Fruit fly (Drosophila melanogaster) whole organism, embryonic: Measurements from ENCODE around the gene CG12057.

Experiments used
- Ada2b ChIP-seq: fragments of 200-800 bp; sonication (Bioruptor generic); IDR thresholded peaks from 2 replicates; pipeline ENCODE4 v1.3.6; 2022; ENCODE audit warnings: missing biosample characterization, missing genetic modification characterization
- Bgb ChIP-seq: fragments of 200-800 bp; sonication (Bioruptor generic); IDR thresholded peaks from 2 replicates; pipeline ENCODE4 v1.3.6; 2022; ENCODE audit warnings: missing biosample characterization, missing genetic modification characterization; ENCODE audit not compliant: partially characterized antibody
- Blimp-1 ChIP-seq: fragments of 200-800 bp; sonication (Bioruptor generic); optimal IDR thresholded peaks from 3 replicates; lab custom pipeline; 2018; ENCODE audit warnings: missing biosample characterization, missing genetic modification characterization, mild to moderate bottlenecking, moderate library complexity, missing genetic modification reagents
- CG10147 ChIP-seq: fragments of 200-800 bp; sonication (Bioruptor generic); optimal IDR thresholded peaks from 2 replicates; lab custom pipeline; 2019; ENCODE audit warnings: missing biosample characterization, mild to moderate bottlenecking, missing genetic modification characterization, moderate library complexity
- CG11093 ChIP-seq: fragments of 200-800 bp; sonication (Bioruptor generic); IDR thresholded peaks from 3 replicates; pipeline ENCODE4 v1.3.6; 2022; ENCODE audit warnings: missing biosample characterization, missing genetic modification characterization
- CG11695 ChIP-seq: fragments of 200-800 bp; sonication (Bioruptor generic); IDR thresholded peaks from 3 replicates; pipeline ENCODE4 v1.3.6; 2022; ENCODE audit warnings: missing biosample characterization, missing genetic modification characterization
- CG13287 ChIP-seq: fragments of 200-800 bp; sonication (Bioruptor generic); IDR thresholded peaks from 2 replicates; pipeline ENCODE4 v1.3.6; 2022; ENCODE audit warnings: missing biosample characterization, missing genetic modification characterization; ENCODE audit not compliant: partially characterized antibody
- CG13424 ChIP-seq: fragments of 200-800 bp; sonication (Bioruptor generic); optimal IDR thresholded peaks from 2 replicates; lab custom pipeline; 2019; ENCODE audit warnings: missing biosample characterization, mild to moderate bottlenecking, missing genetic modification characterization, moderate library complexity
- CG17361 ChIP-seq: fragments of 200-800 bp; sonication (Bioruptor generic); IDR thresholded peaks from 3 replicates; pipeline ENCODE4 v1.3.6; 2022; ENCODE audit warnings: missing biosample characterization, missing genetic modification characterization
- CG17829 ChIP-seq: fragments of 200-800 bp; optimal IDR thresholded peaks from 2 replicates; lab custom pipeline; 2019; ENCODE audit warnings: missing biosample characterization, mild to moderate bottlenecking, missing genetic modification characterization, moderate library complexity
- CG2120 ChIP-seq: fragments of 200-800 bp; sonication (Bioruptor generic); optimal IDR thresholded peaks from 3 replicates; lab custom pipeline; 2016; ENCODE audit warnings: missing biosample characterization, missing genetic modification characterization
- CG2199 ChIP-seq: fragments of 200-800 bp; sonication (Bioruptor generic); IDR thresholded peaks from 3 replicates; pipeline ENCODE4 v1.3.6; 2022; ENCODE audit warnings: missing biosample characterization, missing genetic modification characterization
- CG31365 ChIP-seq: fragments of 200-800 bp; sonication (Bioruptor generic); optimal IDR thresholded peaks from 2 replicates; lab custom pipeline; 2018; ENCODE audit warnings: missing biosample characterization, mild to moderate bottlenecking, missing genetic modification characterization
- CG34224 ChIP-seq: fragments of 200-800 bp; sonication (Bioruptor generic); IDR thresholded peaks from 3 replicates; pipeline ENCODE4 v1.3.6; 2022; ENCODE audit warnings: missing biosample characterization, missing genetic modification characterization; ENCODE audit not compliant: partially characterized antibody
- CG34376 ChIP-seq: fragments of 200-800 bp; sonication (Bioruptor generic); optimal IDR thresholded peaks from 2 replicates; lab custom pipeline; 2018; ENCODE audit warnings: missing biosample characterization, mild to moderate bottlenecking, missing genetic modification characterization
- CG5180 ChIP-seq: fragments of 200-800 bp; sonication (Bioruptor generic); optimal IDR thresholded peaks from 3 replicates; lab custom pipeline; 2017; ENCODE audit warnings: missing biosample characterization, missing genetic modification characterization, mild to moderate bottlenecking, moderate library complexity, missing genetic modification reagents
- CG6765 ChIP-seq: fragments of 200-800 bp; sonication (Bioruptor generic); optimal IDR thresholded peaks from 3 replicates; lab custom pipeline; 2017; ENCODE audit warnings: missing biosample characterization, mild to moderate bottlenecking, missing genetic modification characterization
- CG9817 ChIP-seq: fragments of 200-800 bp; sonication (Bioruptor generic); optimal IDR thresholded peaks from 2 replicates; lab custom pipeline; 2018; ENCODE audit warnings: missing biosample characterization, mild to moderate bottlenecking, missing genetic modification characterization, moderate library complexity
- Doc3 ChIP-seq: fragments of 200-800 bp; sonication (Bioruptor generic); IDR thresholded peaks from 3 replicates; pipeline ENCODE4 v1.3.6; 2022; ENCODE audit warnings: missing biosample characterization, missing genetic modification characterization; ENCODE audit not compliant: partially characterized antibody
- HmgD ChIP-seq: fragments of 200-800 bp; sonication (Bioruptor generic); optimal IDR thresholded peaks from 3 replicates; lab custom pipeline; 2016; ENCODE audit warnings: missing biosample characterization, missing genetic modification characterization
- Lim3 ChIP-seq: fragments of 200-800 bp; sonication (Bioruptor generic); IDR thresholded peaks from 2 replicates; pipeline ENCODE4 v1.3.6; 2022; ENCODE audit warnings: missing biosample characterization, missing genetic modification characterization
- Myb ChIP-seq: fragments of 200-800 bp; sonication (Bioruptor generic); optimal IDR thresholded peaks from 2 replicates; lab custom pipeline; 2016; ENCODE audit warnings: missing biosample characterization, missing genetic modification characterization
- Neu2 ChIP-seq: fragments of 200-800 bp; sonication (Bioruptor generic); optimal IDR thresholded peaks from 3 replicates; lab custom pipeline; 2016; ENCODE audit warnings: missing biosample characterization, missing genetic modification characterization, borderline replicate concordance
- Trl ChIP-seq, 3 experiments: fragments of >200 bp in 2 of 3; fragments of 200-800 bp in 1 of 3; sonication (Bioruptor generic) in 1 of 3; optimal IDR thresholded peaks; 2 replicates in 1 of 3; 3 replicates in 2 of 3; lab custom pipeline; 2016 to 2017; ENCODE audit warnings: missing biosample characterization in 1 of 3, missing genetic modification characterization in 1 of 3
- chif ChIP-seq, 2 experiments: fragments of 200-800 bp; sonication (Bioruptor generic); optimal IDR thresholded peaks; 3 replicates each; lab custom pipeline; 2016; ENCODE audit warnings: missing biosample characterization in 2 of 2, missing genetic modification characterization in 2 of 2
- ci ChIP-seq: fragments of 200-800 bp; sonication (Bioruptor generic); IDR thresholded peaks from 3 replicates; pipeline ENCODE4 v1.3.6; 2022; ENCODE audit warnings: missing biosample characterization, missing genetic modification characterization
- da ChIP-seq: fragments of 200-800 bp; sonication (Bioruptor generic); optimal IDR thresholded peaks from 2 replicates; lab custom pipeline; 2016; ENCODE audit warnings: missing biosample characterization, missing genetic modification characterization
- dimm ChIP-seq: fragments of 200-800 bp; sonication (Bioruptor generic); IDR thresholded peaks from 2 replicates; pipeline ENCODE4 v1.3.6; 2022; ENCODE audit warnings: missing biosample characterization, missing genetic modification characterization
- exex ChIP-seq: fragments of 200-800 bp; sonication (Bioruptor generic); optimal IDR thresholded peaks from 4 replicates; lab custom pipeline; 2018; ENCODE audit warnings: missing biosample characterization, mild to moderate bottlenecking, missing genetic modification characterization, moderate library complexity
- fd64A ChIP-seq: fragments of 200-800 bp; sonication (Bioruptor generic); optimal IDR thresholded peaks from 3 replicates; lab custom pipeline; 2018; ENCODE audit warnings: missing biosample characterization, mild to moderate bottlenecking, missing genetic modification characterization
- gce ChIP-seq: fragments of 200-800 bp; sonication (Bioruptor generic); IDR thresholded peaks from 3 replicates; pipeline ENCODE4 v1.3.6; 2022; ENCODE audit warnings: missing biosample characterization, missing genetic modification characterization
- gcm2 ChIP-seq: fragments of 200-800 bp; sonication (Bioruptor generic); optimal IDR thresholded peaks from 2 replicates; lab custom pipeline; 2016; ENCODE audit warnings: missing biosample characterization, missing genetic modification characterization
- gt ChIP-seq: fragments of 200-800 bp; sonication (Bioruptor generic); IDR thresholded peaks from 2 replicates; pipeline ENCODE4 v1.3.6; 2022; ENCODE audit warnings: missing biosample characterization, missing genetic modification characterization
- hkb ChIP-seq, 2 experiments: fragments of 200-800 bp in 1 of 2; fragments of >200 bp in 1 of 2; sonication (Bioruptor generic) in 1 of 2; IDR thresholded peaks in 1 of 2; optimal IDR thresholded peaks in 1 of 2; 2 replicates each; pipeline versions ENCODE4 v1.3.6 to Lab custom; 2017 to 2022; ENCODE audit warnings: missing biosample characterization in 1 of 2, missing genetic modification characterization in 1 of 2
- hth ChIP-seq: fragments of >200 bp; optimal IDR thresholded peaks from 2 replicates; lab custom pipeline; 2017; ENCODE audit warnings: inconsistent platforms
- insv ChIP-seq, 2 experiments: fragments of 200-800 bp; sonication (Bioruptor generic); optimal IDR thresholded peaks; 3 replicates each; lab custom pipeline; 2016 to 2018; ENCODE audit warnings: missing biosample characterization in 2 of 2, missing genetic modification characterization in 2 of 2
- inv ChIP-seq: fragments of 200-800 bp; sonication (Bioruptor generic); IDR thresholded peaks from 2 replicates; pipeline ENCODE4 v1.3.6; 2022; ENCODE audit warnings: missing biosample characterization, missing genetic modification characterization; ENCODE audit not compliant: partially characterized antibody
- kay ChIP-seq: fragments of 200-800 bp; sonication (Bioruptor generic); optimal IDR thresholded peaks from 2 replicates; lab custom pipeline; 2016; ENCODE audit warnings: missing biosample characterization, missing genetic modification characterization
- ken ChIP-seq: fragments of 200-800 bp; sonication (Bioruptor generic); IDR thresholded peaks from 3 replicates; pipeline ENCODE4 v1.3.6; 2022; ENCODE audit warnings: missing biosample characterization, missing genetic modification characterization
- knrl ChIP-seq: fragments of 200-800 bp; sonication (Bioruptor generic); IDR thresholded peaks from 3 replicates; pipeline ENCODE4 v1.3.6; 2022; ENCODE audit warnings: missing biosample characterization, missing genetic modification characterization; ENCODE audit not compliant: partially characterized antibody
- lmd ChIP-seq: fragments of 200-800 bp; sonication (Bioruptor generic); IDR thresholded peaks from 2 replicates; pipeline ENCODE4 v1.3.6; 2022; ENCODE audit warnings: missing biosample characterization, missing genetic modification characterization
- maf-S ChIP-seq: fragments of 200-800 bp; sonication (Bioruptor generic); optimal IDR thresholded peaks from 2 replicates; lab custom pipeline; 2016; ENCODE audit warnings: missing biosample characterization, missing genetic modification characterization
- nom ChIP-seq: fragments of 200-800 bp; sonication (Bioruptor generic); optimal IDR thresholded peaks from 2 replicates; lab custom pipeline; 2017; ENCODE audit warnings: missing biosample characterization, missing genetic modification characterization, mild to moderate bottlenecking, moderate library complexity, missing genetic modification reagents
- sqz ChIP-seq: fragments of 200-800 bp; sonication (Bioruptor generic); optimal IDR thresholded peaks from 3 replicates; lab custom pipeline; 2018; ENCODE audit warnings: missing biosample characterization, mild to moderate bottlenecking, missing genetic modification characterization
- tap ChIP-seq: fragments of 200-800 bp; optimal IDR thresholded peaks from 3 replicates; lab custom pipeline; 2019; ENCODE audit warnings: missing biosample characterization, mild to moderate bottlenecking, missing genetic modification characterization, moderate library complexity
- tna ChIP-seq: fragments of 200-800 bp; sonication (Bioruptor generic); IDR thresholded peaks from 2 replicates; pipeline ENCODE4 v1.3.6; 2022; ENCODE audit warnings: missing biosample characterization, missing genetic modification characterization; ENCODE audit not compliant: partially characterized antibody
- trem ChIP-seq: fragments of 200-800 bp; optimal IDR thresholded peaks from 3 replicates; lab custom pipeline; 2019; ENCODE audit warnings: missing biosample characterization, mild to moderate bottlenecking, missing genetic modification characterization, moderate library complexity
- twi ChIP-seq: fragments of 200-800 bp; optimal IDR thresholded peaks from 2 replicates; lab custom pipeline; 2019; ENCODE audit warnings: missing biosample characterization, mild to moderate bottlenecking, missing genetic modification characterization, moderate library complexity

CG12057 gene

dm6 chrX:9163110-9163509 is 28.3 kb upstream of the CG12057 start, which contains the start of gene mei-P26 (continued):
- TF ChIP-seq Doc3 (GFP tag; lab: Robert Waterston, UW) (peak; percentile 61), ken (no peak), CG6765 (GFP tag; lab: Kevin White, UChicago) (no peak), CG10147 (GFP tag; lab: Kevin White, UChicago) (no peak), Blimp-1 (GFP tag; lab: Kevin White, UChicago) (no peak), inv (GFP tag; lab: Robert Waterston, UW) (peak; percentile 78), lmd (GFP tag; lab: Robert Waterston, UW) (no peak), CG2199 (GFP tag; lab: Robert Waterston, UW) (no peak), exex (tag; lab: Kevin White, UChicago) (peak; percentile 17), chif (GFP tag; optimal IDR thresholded peaks at IDR 0.05; lab: Kevin White, UChicago) (no peak), dimm (GFP tag; lab: Robert Waterston, UW) (no peak), maf-S (GFP tag; lab: Kevin White, UChicago) (no peak), CG11695 (GFP tag; lab: Robert Waterston, UW) (no peak), CG17361 (GFP tag; lab: Robert Waterston, UW) (no peak), gce (no peak), da (no peak), CG2120 (GFP tag; lab: Kevin White, UChicago) (no peak), CG34224 (GFP tag; lab: Robert Waterston, UW) (peak; percentile 82), CG31365 (tag; lab: Kevin White, UChicago) (no peak), hth (lab: Kevin White, UChicago) (no peak), HmgD (GFP tag; lab: Kevin White, UChicago) (no peak), hkb (optimal IDR thresholded peaks at IDR 0.05; lab: Kevin White, UChicago) (no peak), hkb (GFP tag; IDR thresholded peaks at IDR 0.05; lab: Robert Waterston, UW) (no peak), CG13424 (tag; lab: Kevin White, UChicago) (no peak), gcm2 (no peak), Myb (GFP tag; lab: Kevin White, UChicago) (no peak), Lim3 (GFP tag; lab: Robert Waterston, UW) (no peak), CG9817 (tag; lab: Kevin White, UChicago) (no peak), ci (GFP tag; lab: Robert Waterston, UW) (no peak), Bgb (peak; percentile 91), gt (GFP tag; lab: Robert Waterston, UW) (no peak), kay (no peak), insv (GFP tag; optimal IDR thresholded peaks at IDR 0.05; lab: Kevin White, UChicago) (no peak), trem (tag; lab: Kevin White, UChicago) (peak; percentile 33)
- TF ChIP-seq, all 482 proteins: peak for 61

DNA sequence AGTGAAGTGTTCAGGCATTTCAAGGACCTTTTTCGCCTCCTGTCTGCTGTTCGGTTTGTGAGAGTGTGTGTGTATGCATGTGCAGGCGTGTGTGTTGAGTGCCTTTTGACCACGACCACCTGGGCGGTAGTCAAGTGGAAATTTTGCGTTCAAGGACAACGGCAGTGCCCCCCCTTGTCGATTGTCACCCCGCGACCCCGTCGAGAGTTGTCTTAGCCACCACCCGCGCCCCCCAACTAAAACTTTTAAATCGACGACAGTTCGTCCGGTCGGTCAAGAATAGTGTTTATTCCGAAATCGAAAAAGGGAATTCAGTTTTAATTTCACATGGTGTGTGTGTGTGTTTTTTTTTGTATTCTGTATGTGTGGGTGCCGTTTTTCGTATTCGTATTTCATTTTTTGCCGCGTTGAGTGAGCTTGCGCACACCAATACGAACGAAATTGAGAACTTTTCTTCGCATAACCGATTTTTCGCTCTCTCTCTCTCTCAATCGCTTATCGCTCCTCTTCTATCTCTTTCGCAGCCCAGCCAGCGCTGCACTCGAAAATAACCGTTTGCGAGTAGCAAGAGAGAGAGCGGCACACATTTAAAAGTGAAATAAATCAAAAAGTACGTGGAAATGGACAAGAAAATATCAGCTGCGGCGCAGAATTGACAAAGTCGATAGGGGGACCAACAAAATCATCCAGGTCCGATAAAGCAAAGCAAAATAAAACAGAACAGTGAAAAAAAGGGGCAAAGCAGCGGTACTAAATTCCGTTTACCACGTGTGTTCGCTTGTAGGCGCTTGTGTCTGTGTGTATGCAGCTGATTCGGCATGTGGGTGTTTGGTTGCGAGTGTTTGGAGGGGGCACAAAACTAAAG is 27.6 kb upstream of the CG12057 start:
- TF ChIP-seq CG5180 (GFP tag; lab: Kevin White, UChicago) (peak; percentile 49), maf-S (GFP tag; lab: Kevin White, UChicago) (no peak), tap (tag; lab: Kevin White, UChicago) (no peak), nom (GFP tag; lab: Kevin White, UChicago) (peak; percentile 48), CG13287 (GFP tag; lab: Robert Waterston, UW) (peak; percentile 25; the same call in 1 of the 2 replicates), Neu2 (GFP tag; lab: Kevin White, UChicago) (no peak), CG11093 (GFP tag; lab: Robert Waterston, UW) (no peak), twi (tag; lab: Kevin White, UChicago) (peak; percentile 20), CG34376 (GFP tag; lab: Kevin White, UChicago) (peak; percentile 48), Trl (optimal IDR thresholded peaks at IDR 0.05; lab: Kevin White, UChicago) (peak; percentile 70 to 90), Trl (GFP tag; optimal IDR thresholded peaks at IDR 0.05; lab: Kevin White, UChicago) (peak; percentile 30), fd64A (GFP tag; lab: Kevin White, UChicago) (no peak), CG17829 (tag; lab: Kevin White, UChicago) (no peak), sqz (GFP tag; lab: Kevin White, UChicago) (peak; percentile 78), Ada2b (no peak), tna (no peak), knrl (GFP tag; lab: Robert Waterston, UW) (0 out of 3 replicates have a peak, but pooled peaks have one; percentile 27), Doc3 (GFP tag; lab: Robert Waterston, UW) (no peak)
